Worm (Caenorhabditis elegans) whole organism, L4 larva: Measurements from ENCODE around the gene srg-56.
A peak's percentile ranks its signal among the peaks of the same experiment; 100 is the strongest.

Source experiments
- ama-1 ChIP-seq: fragments of 150-350 bp; optimal IDR thresholded peaks from 2 replicates; lab custom pipeline; 2014; ENCODE audit warnings: inconsistent platforms, mixed read lengths
- hlh-30 ChIP-seq: sonication (generic microtip); optimal IDR thresholded peaks from 2 replicates; lab custom pipeline; 2017; ENCODE audit warnings: antibody characterized with exemption, mild to moderate bottlenecking, missing genetic modification characterization, missing compliant biosample characterization; ENCODE audit not compliant: insufficient read depth
- lim-7 ChIP-seq: fragments of 200-800 bp; sonication (Bioruptor generic); IDR thresholded peaks from 2 replicates; pipeline ENCODE4 v1.3.6; 2022; ENCODE audit warnings: missing genetic modification characterization, missing compliant biosample characterization
- lsy-2 ChIP-seq, 2 experiments: fragments of 150-350 bp in 1 of 2; sonication (generic microtip) in 1 of 2; optimal IDR thresholded peaks; 2 replicates each; lab custom pipeline; 2014 to 2017; ENCODE audit warnings: missing biosample characterization in 2 of 2, missing genetic modification characterization in 2 of 2
- nhr-25 ChIP-seq: sonication (generic microtip); optimal IDR thresholded peaks from 2 replicates; lab custom pipeline; 2017; ENCODE audit warnings: missing genetic modification characterization, mild to moderate bottlenecking, missing compliant biosample characterization, antibody characterized with exemption, moderate library complexity, borderline replicate concordance; ENCODE audit not compliant: insufficient read depth
- nhr-76 ChIP-seq: fragments of 150-350 bp; optimal IDR thresholded peaks from 2 replicates; lab custom pipeline; 2014; ENCODE audit warnings: missing biosample characterization, missing genetic modification characterization

- TF ChIP-seq nhr-25 (tag; lab: Kevin White, UChicago) (no peak), lsy-2 (tag; optimal IDR thresholded peaks at IDR 0.05; lab: Kevin White, UChicago) (no peak), hlh-30 (tag; lab: Kevin White, UChicago) (no peak), lim-7 (GFP tag; lab: Robert Waterston, UW) (0 out of 2 replicates have a peak, but pooled peaks have one; percentile 18), nhr-76 (tag; lab: Kevin White, UChicago) (no peak), ama-1 (lab: Kevin White, UChicago) (no peak)
These were observed 1.5 kb upstream of the srg-56 start for ce11 chrV:2739607-2740006.
